Worm (Caenorhabditis elegans): ENCODE results near the gene msrp-3.

msrp-3 gene

DNA sequence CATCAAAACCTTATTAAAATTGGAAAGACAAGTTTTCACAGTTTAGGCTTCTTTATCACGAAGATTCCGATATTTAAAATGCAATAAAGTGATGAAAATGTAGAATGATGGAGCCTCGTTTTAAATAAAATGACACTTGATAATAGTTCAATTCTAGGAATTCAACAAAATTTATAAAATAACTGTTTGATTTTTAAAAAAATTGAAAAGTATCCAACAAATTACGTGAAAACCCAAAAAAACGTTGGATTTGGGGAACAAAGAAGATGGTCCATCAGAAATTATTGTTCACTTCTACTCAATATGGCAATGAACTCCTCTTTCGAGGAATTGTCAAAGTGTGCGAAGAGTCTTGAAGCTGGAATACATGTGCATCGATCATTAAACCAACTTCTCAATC is 29.3 kb upstream of the msrp-3 start, which contains the start of gene F28A10.4:
Gene F28A10.4, plus strand, starts transcription at position 301 of the 400 bp plus-strand sequence.
- TF ChIP-seq pag-3 (tag; optimal IDR thresholded peaks at IDR 0.05; ENCODE audit: borderline replicate concordance) (no peak), ceh-24 (tag; optimal IDR thresholded peaks at IDR 0.05) (no peak), ceh-30 (tag; optimal IDR thresholded peaks at IDR 0.05) (no peak), odd-2 (tag; optimal IDR thresholded peaks at IDR 0.05) (no peak), syd-9 (tag; optimal IDR thresholded peaks at IDR 0.05) (no peak), K09A11.1 (tag; optimal IDR thresholded peaks at IDR 0.05; ENCODE audit: insufficient read depth) (no peak)

DNA sequence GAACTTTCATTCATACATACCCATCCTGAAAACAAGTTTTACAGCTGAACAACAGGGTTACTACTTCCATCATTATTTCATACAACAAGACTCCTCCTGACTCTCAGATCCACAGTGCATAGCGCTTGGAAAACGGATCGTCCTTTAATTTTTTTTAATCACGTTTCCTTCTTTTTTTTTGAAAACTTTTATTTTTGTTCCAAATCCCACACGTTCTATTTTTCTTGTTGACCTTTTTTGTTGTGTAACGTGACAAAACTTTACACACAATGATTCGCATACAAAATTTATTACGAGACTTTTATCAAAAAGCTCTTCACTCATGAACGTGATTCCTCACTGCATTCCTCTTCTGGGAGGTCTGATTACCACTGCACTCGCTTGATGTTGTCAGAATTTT is 25.5 kb upstream of the msrp-3 start, which contains the start of gene clc-33:
Gene clc-33, plus strand, starts transcription at position 301 of the 400 bp plus-strand sequence.
- TF ChIP-seq K09A11.1 (tag; optimal IDR thresholded peaks at IDR 0.05; ENCODE audit: insufficient read depth) = no peak
- TF ChIP-seq sdc-2 (tag; optimal IDR thresholded peaks at IDR 0.05) = no peak
- no peak for TF ChIP-seq npax-4 (tag; optimal IDR thresholded peaks at IDR 0.05)
- no peak for TF ChIP-seq pha-4 (tag; optimal IDR thresholded peaks at IDR 0.05)
- no peak for TF ChIP-seq ceh-45 (GFP tag; IDR thresholded peaks at IDR 0.05)
- TF ChIP-seq lin-11 (tag; optimal IDR thresholded peaks at IDR 0.05) = no peak
- no peak for TF ChIP-seq K02D7.2 (tag; optimal IDR thresholded peaks at IDR 0.05)
- no peak for TF ChIP-seq ceh-9 (tag; optimal IDR thresholded peaks at IDR 0.05)
- no peak for TF ChIP-seq pag-3 (tag; optimal IDR thresholded peaks at IDR 0.05; ENCODE audit: borderline replicate concordance)
- no peak for TF ChIP-seq C08G9.2 (tag; optimal IDR thresholded peaks at IDR 0.05)
- no peak for TF ChIP-seq C38D4.7 (GFP tag; optimal IDR thresholded peaks at IDR 0.05)
- TF ChIP-seq che-1 (tag; optimal IDR thresholded peaks at IDR 0.05) = no peak
- no peak for TF ChIP-seq pros-1 (tag; optimal IDR thresholded peaks at IDR 0.05)
- TF ChIP-seq madf-2 (tag; optimal IDR thresholded peaks at IDR 0.05) = no peak

DNA sequence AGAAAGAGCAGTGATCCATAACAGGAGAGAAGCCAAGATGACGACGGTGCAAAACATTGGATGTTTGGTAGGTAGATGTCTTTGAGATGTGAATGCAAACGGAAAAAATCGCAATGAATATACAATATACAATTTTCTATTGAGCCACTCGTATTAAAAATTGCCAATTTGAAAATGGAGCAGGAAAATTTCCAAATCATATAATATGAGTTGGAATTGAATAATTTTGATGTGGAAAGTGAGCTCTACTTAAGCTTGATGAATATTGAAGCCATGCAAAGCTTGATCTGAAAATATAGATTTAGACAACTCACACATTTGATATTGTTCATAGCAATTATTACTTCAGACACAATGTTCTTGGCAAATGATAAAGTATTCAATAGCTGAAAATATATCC is 23.8 kb upstream of the msrp-3 start, which contains the start of gene F28A10.8:
Gene F28A10.8, minus strand, starts transcription at position 101 of the 400 bp plus-strand sequence.
- TF ChIP-seq ztf-16 (tag; optimal IDR thresholded peaks at IDR 0.05) (no peak), nfya-1 (tag; optimal IDR thresholded peaks at IDR 0.05) (no peak), C08G9.2 (tag; optimal IDR thresholded peaks at IDR 0.05) (no peak), tbx-7 (tag; optimal IDR thresholded peaks at IDR 0.05) (no peak), K09A11.1 (tag; optimal IDR thresholded peaks at IDR 0.05; ENCODE audit: insufficient read depth) (no peak), odd-2 (tag; optimal IDR thresholded peaks at IDR 0.05) (no peak), rnt-1 (tag; optimal IDR thresholded peaks at IDR 0.05) (no peak), pag-3 (tag; optimal IDR thresholded peaks at IDR 0.05; ENCODE audit: borderline replicate concordance) (no peak), fkh-6 (tag; optimal IDR thresholded peaks at IDR 0.05) (no peak), T23F11.4 (GFP tag; optimal IDR thresholded peaks at IDR 0.05) (no peak), ceh-19 (GFP tag; optimal IDR thresholded peaks at IDR 0.05) (no peak), eyg-1 (tag; optimal IDR thresholded peaks at IDR 0.05) (no peak), hlh-6 (tag; optimal IDR thresholded peaks at IDR 0.05) (no peak), C38D4.7 (GFP tag; optimal IDR thresholded peaks at IDR 0.05) (no peak), unc-3 (GFP tag; conservative IDR thresholded peaks at IDR 0.05) (no peak), unc-3 (tag; optimal IDR thresholded peaks at IDR 0.05) (no peak), unc-86 (tag; optimal IDR thresholded peaks at IDR 0.05) (no peak), ceh-22 (tag; optimal IDR thresholded peaks at IDR 0.05) (no peak), ets-4 (tag; optimal IDR thresholded peaks at IDR 0.05) (no peak)

DNA sequence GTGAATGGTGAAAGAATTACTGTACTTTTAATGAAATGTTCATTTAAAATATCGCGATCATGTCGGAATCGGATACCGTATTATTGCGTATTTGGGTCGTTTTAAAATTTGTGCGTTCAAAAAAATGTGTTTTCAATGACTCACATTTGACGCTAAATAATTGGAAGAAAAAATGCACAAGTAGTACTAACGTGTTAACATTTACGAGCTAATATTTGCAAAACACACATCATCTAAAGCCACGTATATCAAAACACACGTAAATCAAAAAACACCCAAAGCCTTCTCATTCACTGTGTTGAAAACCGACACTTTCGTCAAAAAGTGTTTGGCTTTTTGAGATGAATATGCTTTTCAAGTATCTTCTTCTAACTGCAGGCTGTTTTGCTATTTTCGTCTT is 10.9 kb upstream of the msrp-3 start, which contains the start of gene F28A10.1:
Gene F28A10.1, plus strand, starts transcription at position 301 of the 400 bp plus-strand sequence.
- TF ChIP-seq pros-1 (tag; optimal IDR thresholded peaks at IDR 0.05) (no peak), unc-42 (tag; optimal IDR thresholded peaks at IDR 0.05) (no peak)

DNA sequence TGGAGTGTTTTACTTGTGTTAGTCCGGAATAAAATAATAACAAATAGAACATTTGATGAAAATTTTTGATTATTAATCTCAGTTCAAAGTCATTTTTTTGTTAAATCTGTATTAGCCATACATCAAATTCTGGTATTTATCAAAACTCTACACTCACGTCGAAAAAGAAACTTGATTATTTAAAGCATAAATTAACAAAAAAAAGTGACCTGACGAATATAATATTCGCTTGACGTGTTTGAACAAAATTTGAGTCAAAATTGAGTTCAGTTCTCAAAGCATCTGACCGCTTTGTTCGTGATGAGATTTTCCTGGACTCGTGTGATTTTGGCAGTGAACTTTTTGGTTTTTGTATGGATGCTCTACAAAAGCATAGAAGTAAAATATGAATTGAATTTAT is 8.9 kb upstream of the msrp-3 start, which contains the start of gene F46F5.10:
Gene F46F5.10, plus strand, starts transcription at position 301 of the 400 bp plus-strand sequence.
- TF ChIP-seq hlh-30 (tag; optimal IDR thresholded peaks at IDR 0.05; ENCODE audit: insufficient read depth) (no peak), ttx-3 (tag; optimal IDR thresholded peaks at IDR 0.05) (no peak), pqm-1 (tag; optimal IDR thresholded peaks at IDR 0.05) (no peak), npax-4 (tag; optimal IDR thresholded peaks at IDR 0.05) (no peak), lim-6 (tag; optimal IDR thresholded peaks at IDR 0.05) (no peak), ceh-14 (tag; optimal IDR thresholded peaks at IDR 0.05) (no peak), T23F11.4 (GFP tag; optimal IDR thresholded peaks at IDR 0.05) (no peak), madf-2 (tag; optimal IDR thresholded peaks at IDR 0.05) (no peak), rnt-1 (tag; optimal IDR thresholded peaks at IDR 0.05) (no peak), ceh-45 (GFP tag; IDR thresholded peaks at IDR 0.05) (no peak), hlh-15 (tag; optimal IDR thresholded peaks at IDR 0.05) (no peak), ceh-48 (tag; optimal IDR thresholded peaks at IDR 0.05) (no peak), eyg-1 (tag; optimal IDR thresholded peaks at IDR 0.05) (no peak), ahr-1 (tag; optimal IDR thresholded peaks at IDR 0.05) (no peak), unc-3 (GFP tag; conservative IDR thresholded peaks at IDR 0.05) (no peak), unc-3 (tag; optimal IDR thresholded peaks at IDR 0.05) (no peak), nhr-11 (tag; optimal IDR thresholded peaks at IDR 0.05) (no peak), C38D4.7 (GFP tag; optimal IDR thresholded peaks at IDR 0.05) (no peak), mec-3 (tag; optimal IDR thresholded peaks at IDR 0.05; ENCODE audit: borderline replicate concordance) (no peak)
